Worm (Caenorhabditis elegans) whole organism, mixed stage, embryonic: ENCODE data around the gene R07G3.7.

Source experiments
- ces-1 ChIP-seq: fragments of 150-350 bp; optimal IDR thresholded peaks from 2 replicates; lab custom pipeline; 2014; ENCODE audit warnings: missing biosample characterization, missing genetic modification reagents, missing genetic modification characterization
- elt-1 ChIP-seq: sonication (generic microtip); optimal IDR thresholded peaks from 2 replicates; lab custom pipeline; 2017; ENCODE audit warnings: missing genetic modification characterization, mild to moderate bottlenecking, missing compliant biosample characterization, antibody characterized with exemption, moderate library complexity, borderline replicate concordance; ENCODE audit not compliant: insufficient read depth
- elt-3 ChIP-seq: fragments of 150-350 bp; optimal IDR thresholded peaks from 2 replicates; lab custom pipeline; 2014; ENCODE audit warnings: missing biosample characterization, missing genetic modification characterization
- flh-1 ChIP-seq: fragments of 200-800 bp; sonication (Bioruptor generic); optimal IDR thresholded peaks from 2 replicates; lab custom pipeline; 2018; ENCODE audit warnings: mild to moderate bottlenecking, missing genetic modification characterization, moderate library complexity, missing compliant biosample characterization
- lin-13 ChIP-seq: fragments of 150-350 bp; optimal IDR thresholded peaks from 2 replicates; lab custom pipeline; 2014; ENCODE audit warnings: missing biosample characterization, missing genetic modification characterization
- mab-5 ChIP-seq: fragments of 150-350 bp; optimal IDR thresholded peaks from 2 replicates; lab custom pipeline; 2014; ENCODE audit warnings: missing biosample characterization, missing genetic modification characterization
- mep-1 ChIP-seq: fragments of 150-350 bp; optimal IDR thresholded peaks from 2 replicates; lab custom pipeline; 2017; ENCODE audit warnings: missing biosample characterization, missing genetic modification reagents, missing genetic modification characterization, inconsistent platforms
- nhr-12 ChIP-seq: fragments of 150-350 bp; optimal IDR thresholded peaks from 2 replicates; lab custom pipeline; 2014; ENCODE audit warnings: missing biosample characterization, missing genetic modification characterization
- snpc-4 ChIP-seq: fragments of 150-350 bp; optimal IDR thresholded peaks from 2 replicates; lab custom pipeline; 2014; ENCODE audit warnings: missing biosample characterization, missing genetic modification characterization
- sptf-1 ChIP-seq: sonication (generic microtip); optimal IDR thresholded peaks from 2 replicates; lab custom pipeline; 2017; ENCODE audit warnings: mild to moderate bottlenecking, missing genetic modification characterization, moderate library complexity, missing compliant biosample characterization
- unc-62 ChIP-seq: fragments of 150-350 bp; optimal IDR thresholded peaks from 2 replicates; lab custom pipeline; 2014; ENCODE audit warnings: missing biosample characterization, missing genetic modification reagents, missing genetic modification characterization
- ztf-11 ChIP-seq: fragments of 150-350 bp; optimal IDR thresholded peaks from 2 replicates; lab custom pipeline; 2014; ENCODE audit warnings: missing biosample characterization, missing genetic modification characterization

DNA sequence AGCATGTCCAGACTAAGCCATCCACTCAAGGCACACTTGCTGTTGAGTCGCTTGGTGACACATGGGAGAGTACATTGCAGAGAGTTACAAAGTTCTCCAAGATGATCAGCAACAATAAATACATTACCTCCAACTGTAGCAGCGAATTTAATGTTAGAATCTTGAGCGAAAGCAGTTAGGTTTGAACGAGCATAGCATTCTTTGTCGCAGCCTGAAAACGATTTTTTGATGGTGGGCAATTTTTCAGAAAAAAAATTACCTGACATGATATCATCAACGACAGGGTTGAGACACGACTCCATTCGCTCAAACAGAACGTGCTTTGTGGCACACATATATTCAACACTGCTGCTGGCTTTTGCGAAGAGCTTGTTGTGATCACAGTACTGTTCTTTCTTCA lies 49.5 kb upstream of the R07G3.7 start:
- TF ChIP-seq elt-1: no peak
- TF ChIP-seq snpc-4 (tag; lab: Kevin White, UChicago): no peak
- TF ChIP-seq elt-3 (tag; lab: Kevin White, UChicago): no peak
- no peak for TF ChIP-seq sptf-1 (tag; lab: Kevin White, UChicago)
- no peak for TF ChIP-seq unc-62
- TF ChIP-seq lin-13 (tag; lab: Kevin White, UChicago): no peak
- no peak for TF ChIP-seq mep-1
- TF ChIP-seq nhr-12: no peak
- TF ChIP-seq ztf-11 (tag; lab: Kevin White, UChicago): no peak
- TF ChIP-seq ces-1 (GFP tag; lab: Kevin White, UChicago): no peak
- TF ChIP-seq flh-1 (GFP tag; lab: Kevin White, UChicago): no peak
- no peak for TF ChIP-seq mab-5 (tag; lab: Kevin White, UChicago)
